Fruit fly (Drosophila melanogaster): ENCODE results near the gene Cpr76Ba.

DNA sequence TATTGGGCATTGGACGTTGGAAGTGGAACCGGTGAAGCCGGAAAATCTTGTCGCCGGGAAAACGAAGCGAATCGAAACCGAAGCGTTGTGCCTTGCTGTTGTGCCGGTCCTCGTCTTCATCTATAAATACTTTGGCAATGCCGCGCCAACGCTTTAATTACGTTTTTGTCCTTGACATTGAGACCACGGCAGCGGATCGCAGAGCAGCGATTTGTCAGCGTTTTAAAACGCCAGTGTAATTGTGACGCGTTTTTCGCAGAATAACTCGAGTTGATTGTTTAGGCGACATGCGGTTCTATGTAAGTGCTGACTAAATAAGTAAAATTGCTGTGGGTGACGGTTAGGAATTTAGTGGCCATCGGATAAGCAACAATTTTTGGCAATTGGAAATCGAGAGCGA, 3.0 kb upstream of the Cpr76Ba start:
- TF ChIP-seq h (optimal IDR thresholded peaks at IDR 0.05) (no peak), psq (optimal IDR thresholded peaks at IDR 0.05) (no peak), insv (optimal IDR thresholded peaks at IDR 0.05) (no peak), Myc (optimal IDR thresholded peaks at IDR 0.05) (no peak), ttk (optimal IDR thresholded peaks at IDR 0.05) (no peak), Sin3A (optimal IDR thresholded peaks at IDR 0.05) (no peak)

All from Kc167 (cell line).